Fruit fly (Drosophila melanogaster): ENCODE results near the gene CG11596.

dm6 chrX:1947178-1947872 lies 19.8 kb downstream of the CG11596 start:
- TF ChIP-seq bab1 (GFP tag; optimal IDR thresholded peaks at IDR 0.05) (peak; percentile 95), CG33017 (tag; optimal IDR thresholded peaks at IDR 0.05) (peak; percentile 88), Hr96 (GFP tag; optimal IDR thresholded peaks at IDR 0.05) (peak; percentile 53), CG1620 (GFP tag; optimal IDR thresholded peaks at IDR 0.05) (peak; percentile 74), kay (GFP tag; ENCODE audit: borderline replicate concordance) (no peak)
